Fruit fly (Drosophila melanogaster) whole organism: ENCODE results near the gene CG10341.

Source experiments
- EcR ChIP-seq, 2 experiments: fragments of >200 bp; optimal IDR thresholded peaks; 2 replicates each; lab custom pipeline; 2017; ENCODE audit warnings: missing biosample characterization in 2 of 2, missing genetic modification characterization in 2 of 2, missing genetic modification reagents in 2 of 2
- usp ChIP-seq: fragments of >200 bp; optimal IDR thresholded peaks from 2 replicates; lab custom pipeline; 2017; ENCODE audit warnings: missing biosample characterization, missing genetic modification characterization, mixed read lengths

dm6 chr2L:18732760-18733530 is 34.4 kb downstream of the CG10341 start:
- TF ChIP-seq usp: no peak
- TF ChIP-seq EcR (GFP tag; optimal IDR thresholded peaks at IDR 0.05; lab: Kevin White, UChicago): no peak
